Fruit fly (Drosophila melanogaster): Measurements from ENCODE around the gene Acbp2.

DNA sequence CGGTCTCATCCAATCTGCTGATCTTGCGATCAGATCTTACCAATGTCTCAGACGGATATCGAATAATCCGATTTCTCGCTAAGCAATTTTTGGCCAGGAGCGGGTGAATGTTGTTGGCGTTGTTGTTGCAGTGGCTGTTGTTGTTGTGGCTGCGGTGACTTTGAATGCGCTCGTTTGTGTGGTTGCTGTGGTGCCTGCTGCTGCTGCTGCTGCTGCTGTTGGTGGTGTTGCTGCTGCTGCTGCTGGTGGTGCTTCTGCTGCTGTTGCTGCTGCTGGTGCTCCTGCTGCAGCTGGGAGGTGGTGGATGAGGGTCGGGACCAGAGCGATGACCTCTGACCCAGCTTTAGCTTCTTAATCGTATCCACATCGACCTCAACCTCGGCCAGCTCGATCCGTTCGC is 29.6 kb downstream of the Acbp2 start:
- TF ChIP-seq psq (optimal IDR thresholded peaks at IDR 0.05) (no peak), ttk (optimal IDR thresholded peaks at IDR 0.05) (no peak)

Measured in Kc167 (cell line).